Fruit fly (Drosophila melanogaster) whole organism, embryonic: ENCODE results near the gene Muc30E.

ENCODE experiments used
- Abd-B ChIP-seq: fragments of 200-800 bp; sonication (Bioruptor generic); optimal IDR thresholded peaks from 2 replicates; lab custom pipeline; 2018; ENCODE audit warnings: missing biosample characterization, mild to moderate bottlenecking, missing genetic modification characterization, moderate library complexity
- C15 ChIP-seq: fragments of 200-800 bp; sonication (Bioruptor generic); IDR thresholded peaks from 3 replicates; pipeline ENCODE4 v1.3.6; 2022; ENCODE audit warnings: missing biosample characterization, missing genetic modification characterization
- CG10209 ChIP-seq: fragments of 200-800 bp; sonication (Bioruptor generic); optimal IDR thresholded peaks from 3 replicates; lab custom pipeline; 2017; ENCODE audit warnings: missing biosample characterization, mild to moderate bottlenecking, missing genetic modification characterization, missing genetic modification reagents
- CG10431 ChIP-seq: fragments of 200-800 bp; sonication (Bioruptor generic); optimal IDR thresholded peaks from 3 replicates; lab custom pipeline; 2018; ENCODE audit warnings: missing biosample characterization, mild to moderate bottlenecking, missing genetic modification characterization
- CG12071 ChIP-seq: fragments of 200-800 bp; sonication (Bioruptor generic); optimal IDR thresholded peaks from 3 replicates; lab custom pipeline; 2018; ENCODE audit warnings: missing biosample characterization, mild to moderate bottlenecking, missing genetic modification characterization
- CG12236 ChIP-seq: fragments of 200-800 bp; sonication (Bioruptor generic); optimal IDR thresholded peaks from 2 replicates; lab custom pipeline; 2016; ENCODE audit warnings: missing biosample characterization, missing genetic modification characterization
- CG12659 ChIP-seq: fragments of 200-800 bp; sonication (Bioruptor generic); optimal IDR thresholded peaks from 3 replicates; lab custom pipeline; 2017; ENCODE audit warnings: mild to moderate bottlenecking, missing biosample characterization, missing genetic modification reagents, missing genetic modification characterization
- CG13624 ChIP-seq: fragments of 200-800 bp; sonication (Bioruptor generic); optimal IDR thresholded peaks from 2 replicates; lab custom pipeline; 2016; ENCODE audit warnings: missing biosample characterization, missing genetic modification characterization
- CG14014 ChIP-seq: fragments of 200-800 bp; sonication (Bioruptor generic); IDR thresholded peaks from 2 replicates; pipeline ENCODE4 v1.3.6; 2022; ENCODE audit warnings: missing biosample characterization, missing genetic modification characterization
- CG14667 ChIP-seq: fragments of 200-800 bp; sonication (Bioruptor generic); IDR thresholded peaks from 2 replicates; pipeline ENCODE4 v1.3.6; 2022; ENCODE audit warnings: missing biosample characterization, missing genetic modification characterization
- CG15696 ChIP-seq: fragments of 200-800 bp; sonication (Bioruptor generic); optimal IDR thresholded peaks from 2 replicates; lab custom pipeline; 2019; ENCODE audit warnings: missing biosample characterization, mild to moderate bottlenecking, missing genetic modification characterization, moderate library complexity
- CG17359 ChIP-seq: fragments of 200-800 bp; sonication (Bioruptor generic); optimal IDR thresholded peaks from 3 replicates; lab custom pipeline; 2018; ENCODE audit warnings: missing biosample characterization, mild to moderate bottlenecking, missing genetic modification characterization, moderate library complexity
- CG17568 ChIP-seq: fragments of 200-800 bp; sonication (Bioruptor generic); optimal IDR thresholded peaks from 2 replicates; lab custom pipeline; 2018; ENCODE audit warnings: missing biosample characterization, mild to moderate bottlenecking, missing genetic modification characterization, moderate library complexity
- CG3065 ChIP-seq: fragments of 200-800 bp; sonication (Bioruptor generic); optimal IDR thresholded peaks from 2 replicates; lab custom pipeline; 2016; ENCODE audit warnings: missing biosample characterization, missing genetic modification characterization
- CG32767 ChIP-seq: fragments of 200-800 bp; sonication (Bioruptor generic); IDR thresholded peaks from 2 replicates; pipeline ENCODE4 v1.3.6; 2022; ENCODE audit warnings: missing biosample characterization, missing genetic modification characterization
- CG32772 ChIP-seq: fragments of 200-800 bp; sonication (Bioruptor generic); IDR thresholded peaks from 2 replicates; pipeline ENCODE4 v1.3.6; 2022; ENCODE audit warnings: missing biosample characterization, missing genetic modification characterization
- CG33213 ChIP-seq: fragments of 200-800 bp; sonication (Bioruptor generic); optimal IDR thresholded peaks from 3 replicates; lab custom pipeline; 2016; ENCODE audit warnings: missing biosample characterization, missing genetic modification characterization
- CG4328 ChIP-seq: fragments of 200-800 bp; sonication (Bioruptor generic); optimal IDR thresholded peaks from 3 replicates; lab custom pipeline; 2017; ENCODE audit warnings: missing biosample characterization, missing genetic modification reagents, missing genetic modification characterization
- CG4404 ChIP-seq: fragments of 200-800 bp; sonication (Bioruptor generic); IDR thresholded peaks from 2 replicates; pipeline ENCODE4 v1.3.6; 2022; ENCODE audit warnings: missing biosample characterization, missing genetic modification characterization
- CG7786 ChIP-seq: fragments of 200-800 bp; sonication (Bioruptor generic); optimal IDR thresholded peaks from 2 replicates; lab custom pipeline; 2016; ENCODE audit warnings: missing biosample characterization, missing genetic modification characterization
- CG8944 ChIP-seq: fragments of 200-800 bp; sonication (Bioruptor generic); optimal IDR thresholded peaks from 3 replicates; lab custom pipeline; 2016; ENCODE audit warnings: missing biosample characterization, missing genetic modification characterization
- CG9932 ChIP-seq: fragments of 200-800 bp; sonication (Bioruptor generic); IDR thresholded peaks from 2 replicates; pipeline ENCODE4 v1.3.6; 2022; ENCODE audit warnings: missing biosample characterization, missing genetic modification characterization
- Dek ChIP-seq: fragments of 200-800 bp; sonication (Bioruptor generic); optimal IDR thresholded peaks from 3 replicates; lab custom pipeline; 2019; ENCODE audit warnings: missing biosample characterization, mild to moderate bottlenecking, missing genetic modification characterization, moderate library complexity
- Dfd ChIP-seq, 2 experiments: fragments of >200 bp; optimal IDR thresholded peaks; 2 replicates each; lab custom pipeline; 2017; ENCODE audit warnings: missing biosample characterization in 2 of 2, missing genetic modification characterization in 2 of 2
- Drgx ChIP-seq: fragments of 200-800 bp; sonication (Bioruptor generic); IDR thresholded peaks from 2 replicates; pipeline ENCODE4 v1.3.6; 2022; ENCODE audit warnings: missing biosample characterization, missing genetic modification characterization
- Elba2 ChIP-seq: fragments of 200-800 bp; sonication (Bioruptor generic); optimal IDR thresholded peaks from 3 replicates; lab custom pipeline; 2016; ENCODE audit warnings: missing biosample characterization, missing genetic modification characterization
- GATAe ChIP-seq: fragments of 200-800 bp; sonication (Bioruptor generic); conservative IDR thresholded peaks from 2 replicates; pipeline ENCODE4 v1.3.6; 2022; ENCODE audit warnings: missing biosample characterization, missing genetic modification characterization
- HHEX ChIP-seq: fragments of 200-800 bp; sonication (Bioruptor generic); optimal IDR thresholded peaks from 3 replicates; lab custom pipeline; 2017; ENCODE audit warnings: missing biosample characterization, mild to moderate bottlenecking, missing genetic modification characterization, missing genetic modification reagents
- MTF-1 ChIP-seq: fragments of 200-800 bp; sonication (Bioruptor generic); optimal IDR thresholded peaks from 2 replicates; lab custom pipeline; 2018; ENCODE audit warnings: missing biosample characterization, mild to moderate bottlenecking, missing genetic modification characterization, borderline replicate concordance
- Mes4 ChIP-seq: fragments of 200-800 bp; sonication (Bioruptor generic); optimal IDR thresholded peaks from 2 replicates; lab custom pipeline; 2016; ENCODE audit warnings: missing biosample characterization, missing genetic modification characterization
- Myb ChIP-seq: fragments of 200-800 bp; sonication (Bioruptor generic); optimal IDR thresholded peaks from 2 replicates; lab custom pipeline; 2016; ENCODE audit warnings: missing biosample characterization, missing genetic modification characterization
- Opbp ChIP-seq: fragments of 200-800 bp; sonication (Bioruptor generic); IDR thresholded peaks from 3 replicates; pipeline ENCODE4 v1.3.6; 2022; ENCODE audit warnings: missing biosample characterization, missing genetic modification characterization; ENCODE audit not compliant: partially characterized antibody
- PHDP ChIP-seq: fragments of 200-800 bp; sonication (Bioruptor generic); optimal IDR thresholded peaks from 3 replicates; lab custom pipeline; 2018; ENCODE audit warnings: missing biosample characterization, mild to moderate bottlenecking, missing genetic modification characterization, moderate library complexity
- Rx ChIP-seq: fragments of 200-800 bp; sonication (Bioruptor generic); IDR thresholded peaks from 2 replicates; pipeline ENCODE4 v1.3.6; 2022; ENCODE audit warnings: missing biosample characterization, missing genetic modification characterization
- Sry-δ ChIP-seq: fragments of 200-800 bp; sonication (Bioruptor generic); optimal IDR thresholded peaks from 2 replicates; lab custom pipeline; 2016; ENCODE audit warnings: missing biosample characterization, missing genetic modification characterization
- Ssrp ChIP-seq: fragments of 200-800 bp; sonication (Bioruptor generic); optimal IDR thresholded peaks from 2 replicates; lab custom pipeline; 2018; ENCODE audit warnings: missing biosample characterization, mild to moderate bottlenecking, missing genetic modification characterization, moderate library complexity
- Taf1 ChIP-seq: fragments of 200-800 bp; sonication (Bioruptor generic); IDR thresholded peaks from 2 replicates; pipeline ENCODE4 v1.3.6; 2022; ENCODE audit warnings: missing biosample characterization, missing genetic modification characterization
- Xbp1 ChIP-seq: fragments of 200-800 bp; sonication (Bioruptor generic); optimal IDR thresholded peaks from 3 replicates; lab custom pipeline; 2016; ENCODE audit warnings: missing biosample characterization, mild to moderate bottlenecking, missing genetic modification characterization
- bigmax ChIP-seq: fragments of 200-800 bp; sonication (Bioruptor generic); optimal IDR thresholded peaks from 2 replicates; lab custom pipeline; 2018; ENCODE audit warnings: missing biosample characterization, mild to moderate bottlenecking, missing genetic modification characterization
- fd96Cb ChIP-seq: fragments of 200-800 bp; sonication (Bioruptor generic); optimal IDR thresholded peaks from 2 replicates; lab custom pipeline; 2018; ENCODE audit warnings: missing biosample characterization, mild to moderate bottlenecking, missing genetic modification characterization, moderate library complexity
- fru ChIP-seq: fragments of >200 bp; optimal IDR thresholded peaks from 2 replicates; lab custom pipeline; 2017
- kah ChIP-seq: fragments of 200-800 bp; sonication (Bioruptor generic); optimal IDR thresholded peaks from 2 replicates; lab custom pipeline; 2018; ENCODE audit warnings: missing biosample characterization, mild to moderate bottlenecking, missing genetic modification characterization
- nmo ChIP-seq: fragments of 200-800 bp; sonication (Bioruptor generic); optimal IDR thresholded peaks from 2 replicates; lab custom pipeline; 2018; ENCODE audit warnings: missing biosample characterization, mild to moderate bottlenecking, missing genetic modification characterization, moderate library complexity
- oc ChIP-seq: fragments of 200-800 bp; sonication (Bioruptor generic); optimal IDR thresholded peaks from 2 replicates; lab custom pipeline; 2018; ENCODE audit warnings: missing biosample characterization, mild to moderate bottlenecking, missing genetic modification characterization, moderate library complexity
- odd ChIP-seq: fragments of 200-800 bp; sonication (Bioruptor generic); optimal IDR thresholded peaks from 2 replicates; lab custom pipeline; 2017; ENCODE audit warnings: missing biosample characterization, mild to moderate bottlenecking, missing genetic modification characterization
- pho ChIP-seq: fragments of 200-800 bp; sonication (Bioruptor generic); optimal IDR thresholded peaks from 2 replicates; lab custom pipeline; 2016; ENCODE audit warnings: missing biosample characterization, missing genetic modification characterization
- phol ChIP-seq: fragments of 200-800 bp; sonication (Bioruptor generic); optimal IDR thresholded peaks from 3 replicates; lab custom pipeline; 2018; ENCODE audit warnings: missing biosample characterization, mild to moderate bottlenecking, missing genetic modification characterization, moderate library complexity
- prd ChIP-seq, 3 experiments: fragments of >200 bp in 2 of 3; fragments of 200-800 bp in 1 of 3; sonication (Bioruptor generic) in 1 of 3; optimal IDR thresholded peaks in 2 of 3; IDR thresholded peaks in 1 of 3; 2 replicates in 2 of 3; 3 replicates in 1 of 3; pipeline versions ENCODE4 v1.3.6 to Lab custom; 2017 to 2022; ENCODE audit warnings: missing biosample characterization in 1 of 3, missing genetic modification characterization in 1 of 3
- ro ChIP-seq: fragments of 200-800 bp; sonication (Bioruptor generic); IDR thresholded peaks from 2 replicates; pipeline ENCODE4 v1.3.6; 2022; ENCODE audit warnings: missing biosample characterization, missing genetic modification characterization
- run ChIP-seq: fragments of 200-800 bp; sonication (Bioruptor generic); optimal IDR thresholded peaks from 3 replicates; lab custom pipeline; 2018; ENCODE audit warnings: missing biosample characterization, mild to moderate bottlenecking, missing genetic modification characterization
- salm ChIP-seq: fragments of 200-800 bp; sonication (Bioruptor generic); optimal IDR thresholded peaks from 2 replicates; lab custom pipeline; 2018; ENCODE audit warnings: missing biosample characterization, mild to moderate bottlenecking, missing genetic modification characterization
- toy ChIP-seq: fragments of 200-800 bp; sonication (Bioruptor generic); IDR thresholded peaks from 2 replicates; pipeline ENCODE4 v1.3.6; 2022; ENCODE audit warnings: missing biosample characterization, missing genetic modification characterization

Gene Muc30E

DNA sequence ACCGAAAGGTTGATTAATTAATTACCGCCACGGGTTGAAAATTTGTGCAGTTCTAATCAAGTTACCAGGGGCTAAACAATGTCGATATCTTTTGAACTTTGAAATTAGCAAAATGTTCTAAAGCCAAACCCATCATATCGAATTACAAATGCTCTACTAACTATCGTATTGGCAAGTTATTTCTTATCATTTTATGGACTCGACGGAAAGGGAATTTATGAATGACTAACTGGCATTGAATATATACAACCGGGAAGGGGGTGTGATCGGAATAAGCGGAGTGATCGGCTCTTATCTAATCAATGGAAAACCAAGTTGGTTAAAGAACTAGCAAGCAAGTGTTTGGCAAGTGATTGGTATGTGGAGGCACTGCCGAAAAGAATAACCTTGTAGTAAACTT, 40.6 kb upstream of the Muc30E start (continued):
- no peak for TF ChIP-seq prd (optimal IDR thresholded peaks at IDR 0.05; lab: Kevin White, UChicago)
- TF ChIP-seq prd (GFP tag; IDR thresholded peaks at IDR 0.05; lab: Robert Waterston, UW), result no peak
- no peak for TF ChIP-seq phol (tag; lab: Kevin White, UChicago)
- no peak for TF ChIP-seq CG17568 (GFP tag; lab: Kevin White, UChicago)
- TF ChIP-seq run (tag; lab: Kevin White, UChicago), result no peak
- TF ChIP-seq HHEX (GFP tag; lab: Kevin White, UChicago), result no peak
- TF ChIP-seq toy, result no peak
- no peak for TF ChIP-seq oc
- peak; percentile 8 for TF ChIP-seq CG12659 (GFP tag; lab: Kevin White, UChicago)
- TF ChIP-seq CG32772 (GFP tag; lab: Robert Waterston, UW), result no peak
- no peak for TF ChIP-seq Abd-B (GFP tag; lab: Kevin White, UChicago)
- TF ChIP-seq CG12236 (GFP tag; lab: Kevin White, UChicago), result no peak
- no peak for TF ChIP-seq C15
- no peak for TF ChIP-seq CG3065 (GFP tag; lab: Kevin White, UChicago)
- TF ChIP-seq CG7786 (GFP tag; lab: Kevin White, UChicago), result no peak
- TF ChIP-seq Dek (tag; lab: Kevin White, UChicago), result peak; percentile 7
- no peak for TF ChIP-seq CG4404 (GFP tag; lab: Robert Waterston, UW)
- no peak for TF ChIP-seq CG13624 (GFP tag; lab: Kevin White, UChicago)
- no peak for TF ChIP-seq CG33213 (GFP tag; lab: Kevin White, UChicago)
- TF ChIP-seq odd (GFP tag; lab: Kevin White, UChicago), result no peak
- TF ChIP-seq fru (lab: Kevin White, UChicago), result no peak
- no peak for TF ChIP-seq Taf1 (GFP tag; lab: Robert Waterston, UW)
- TF ChIP-seq CG8944 (GFP tag; lab: Kevin White, UChicago), result no peak
- no peak for TF ChIP-seq CG10431 (GFP tag; lab: Kevin White, UChicago)
- TF ChIP-seq salm, result no peak
- no peak for TF ChIP-seq CG10209 (GFP tag; lab: Kevin White, UChicago)
- TF ChIP-seq Myb, result no peak
- TF ChIP-seq ro, result no peak
- no peak for TF ChIP-seq CG4328 (GFP tag; lab: Kevin White, UChicago)
- TF ChIP-seq Drgx (GFP tag; lab: Robert Waterston, UW), result no peak
- TF ChIP-seq Mes4, result no peak
- no peak for TF ChIP-seq CG32767 (GFP tag; lab: Robert Waterston, UW)
- no peak for TF ChIP-seq bigmax (GFP tag; lab: Kevin White, UChicago)
- TF ChIP-seq Rx (GFP tag; lab: Robert Waterston, UW), result no peak
- TF ChIP-seq fd96Cb (tag; lab: Kevin White, UChicago), result no peak
- TF ChIP-seq nmo (GFP tag; lab: Kevin White, UChicago), result no peak
- no peak for TF ChIP-seq Sry-δ (GFP tag; lab: Kevin White, UChicago)
- no peak for TF ChIP-seq Dfd (GFP tag; optimal IDR thresholded peaks at IDR 0.05; lab: Kevin White, UChicago)
- no peak for TF ChIP-seq Xbp1
- TF ChIP-seq PHDP (tag; lab: Kevin White, UChicago), result peak; percentile 3
- no peak for TF ChIP-seq CG17359
- TF ChIP-seq pho (GFP tag; lab: Kevin White, UChicago), result no peak
- TF ChIP-seq CG15696 (tag; lab: Kevin White, UChicago), result no peak
- no peak for TF ChIP-seq CG9932 (GFP tag; lab: Robert Waterston, UW)
- no peak for TF ChIP-seq CG14014 (GFP tag; lab: Robert Waterston, UW)
- TF ChIP-seq CG12071 (GFP tag; lab: Kevin White, UChicago), result peak; percentile 8
- no peak for TF ChIP-seq Elba2 (GFP tag; lab: Kevin White, UChicago)
- no peak for TF ChIP-seq CG14667 (GFP tag; lab: Robert Waterston, UW)
- no peak for TF ChIP-seq MTF-1
- no peak for TF ChIP-seq Ssrp (tag; lab: Kevin White, UChicago)
- TF ChIP-seq GATAe (GFP tag; lab: Robert Waterston, UW), result peak; percentile 89
- TF ChIP-seq kah, result no peak
- TF ChIP-seq Opbp (GFP tag; lab: Robert Waterston, UW), result no peak
